Fruit fly (Drosophila melanogaster) whole organism, larva: ENCODE results near the gene grn.

Experiments used
- noc ChIP-seq: fragments of 200-800 bp; sonication (Bioruptor generic); optimal IDR thresholded peaks from 3 replicates; lab custom pipeline; 2019; ENCODE audit warnings: missing biosample characterization, mild to moderate bottlenecking, missing genetic modification characterization, moderate library complexity

The grn gene

dm6 chr3R:8205292-8205893 is 24.1 kb upstream of the grn start:
- no peak for TF ChIP-seq noc

dm6 chr3R:8204730-8205129 is 23.5 kb upstream of the grn start, which contains the start of gene CheA84a:
TSS of gene CheA84a (minus strand) at chr3R:8204830.
- TF ChIP-seq noc, result no peak

- no peak for TF ChIP-seq noc
Observed at dm6 chr3R:8203367-8203766, 22.1 kb upstream of the grn start.

- no peak for TF ChIP-seq noc
Observed at dm6 chr3R:8198320-8198719, 17.1 kb upstream of the grn start.

dm6 chr3R:8197137-8197536 is 15.9 kb upstream of the grn start:
- TF ChIP-seq noc, result no peak

- no peak for TF ChIP-seq noc
Observed at dm6 chr3R:8195049-8195448, 13.8 kb upstream of the grn start.

- TF ChIP-seq noc, result no peak
Observed at dm6 chr3R:8193120-8193519, 11.9 kb upstream of the grn start.

dm6 chr3R:8192261-8192917 is 11.1 kb upstream of the grn start:
- TF ChIP-seq noc, result no peak

dm6 chr3R:8190866-8191265 is 9.6 kb upstream of the grn start:
- TF ChIP-seq noc, result no peak

- TF ChIP-seq noc, result peak; percentile 7
Observed at dm6 chr3R:8189473-8189872, 8.2 kb upstream of the grn start.

dm6 chr3R:8187446-8188133 is 6.3 kb upstream of the grn start:
- TF ChIP-seq noc, result no peak

- peak; percentile 35 for TF ChIP-seq noc
Observed at dm6 chr3R:8183502-8183901, 2.3 kb upstream of the grn start.

dm6 chr3R:8180376-8181011 is 750 bp downstream of the grn start:
- TF ChIP-seq noc, result peak; percentile 32

dm6 chr3R:8176058-8176673 is 5.1 kb downstream of the grn start:
- peak; percentile 58 for TF ChIP-seq noc

dm6 chr3R:8171489-8172161 is 9.6 kb downstream of the grn start:
- TF ChIP-seq noc, result no peak

dm6 chr3R:8164850-8165249 is 16.4 kb downstream of the grn start:
- no peak for TF ChIP-seq noc
